Fruit fly (Drosophila melanogaster) whole organism, embryonic: Measurements from ENCODE around the gene CG5810.
A peak's percentile ranks its signal among the peaks of the same experiment; 100 is the strongest.

Experiments used
- CG10431 ChIP-seq: fragments of 200-800 bp; sonication (Bioruptor generic); optimal IDR thresholded peaks from 3 replicates; lab custom pipeline; 2018; ENCODE audit warnings: missing biosample characterization, mild to moderate bottlenecking, missing genetic modification characterization
- CG11723 ChIP-seq: fragments of 200-800 bp; sonication (Bioruptor generic); optimal IDR thresholded peaks from 2 replicates; lab custom pipeline; 2017; ENCODE audit warnings: missing biosample characterization, mild to moderate bottlenecking, missing genetic modification characterization
- CG12104 ChIP-seq: fragments of 200-800 bp; sonication (Bioruptor generic); optimal IDR thresholded peaks from 3 replicates; lab custom pipeline; 2016; ENCODE audit warnings: missing biosample characterization, missing genetic modification characterization
- CG12155 ChIP-seq: fragments of 200-800 bp; sonication (Bioruptor generic); optimal IDR thresholded peaks from 3 replicates; lab custom pipeline; 2016; ENCODE audit warnings: missing biosample characterization, missing genetic modification characterization
- CG14710 ChIP-seq: fragments of 200-800 bp; sonication (Bioruptor generic); optimal IDR thresholded peaks from 3 replicates; lab custom pipeline; 2019; ENCODE audit warnings: missing biosample characterization, mild to moderate bottlenecking, missing genetic modification characterization, moderate library complexity
- CG15601 ChIP-seq: fragments of 200-800 bp; sonication (Bioruptor generic); optimal IDR thresholded peaks from 3 replicates; lab custom pipeline; 2019; ENCODE audit warnings: missing biosample characterization, mild to moderate bottlenecking, missing genetic modification characterization, moderate library complexity
- CG2116 ChIP-seq: fragments of 200-800 bp; sonication (Bioruptor generic); optimal IDR thresholded peaks from 3 replicates; lab custom pipeline; 2018; ENCODE audit warnings: missing biosample characterization, mild to moderate bottlenecking, missing genetic modification characterization
- CG2712 ChIP-seq: fragments of 200-800 bp; optimal IDR thresholded peaks from 3 replicates; lab custom pipeline; 2019; ENCODE audit warnings: missing biosample characterization, mild to moderate bottlenecking, missing genetic modification characterization, moderate library complexity
- CG32767 ChIP-seq: fragments of 200-800 bp; sonication (Bioruptor generic); IDR thresholded peaks from 2 replicates; pipeline ENCODE4 v1.3.6; 2022; ENCODE audit warnings: missing biosample characterization, missing genetic modification characterization
- CG4617 ChIP-seq: fragments of 200-800 bp; sonication (Bioruptor generic); optimal IDR thresholded peaks from 3 replicates; lab custom pipeline; 2016; ENCODE audit warnings: missing biosample characterization, missing genetic modification characterization, borderline replicate concordance
- CG4854 ChIP-seq: fragments of 200-800 bp; sonication (Bioruptor generic); optimal IDR thresholded peaks from 2 replicates; lab custom pipeline; 2016; ENCODE audit warnings: missing biosample characterization, missing genetic modification characterization, inconsistent platforms
- CG6175 ChIP-seq: fragments of 200-800 bp; sonication (Bioruptor generic); IDR thresholded peaks from 3 replicates; pipeline ENCODE4 v1.3.6; 2022; ENCODE audit warnings: missing biosample characterization, missing genetic modification characterization
- CG6254 ChIP-seq: fragments of 200-800 bp; sonication (Bioruptor generic); optimal IDR thresholded peaks from 3 replicates; lab custom pipeline; 2017; ENCODE audit warnings: mild to moderate bottlenecking, missing biosample characterization, missing genetic modification reagents, missing genetic modification characterization
- CG6765 ChIP-seq: fragments of 200-800 bp; sonication (Bioruptor generic); optimal IDR thresholded peaks from 3 replicates; lab custom pipeline; 2017; ENCODE audit warnings: missing biosample characterization, mild to moderate bottlenecking, missing genetic modification characterization
- CG7372 ChIP-seq: fragments of 200-800 bp; sonication (Bioruptor generic); IDR thresholded peaks from 2 replicates; pipeline ENCODE4 v1.3.6; 2022; ENCODE audit warnings: missing biosample characterization, missing genetic modification characterization
- CG8290 ChIP-seq, 3 experiments: fragments of 200-800 bp; sonication (Bioruptor generic); optimal IDR thresholded peaks; 2 replicates each; lab custom pipeline; 2016 to 2019; ENCODE audit warnings: missing biosample characterization in 3 of 3, missing genetic modification characterization in 3 of 3, mild to moderate bottlenecking in 2 of 3, moderate library complexity in 1 of 3
- CG8944 ChIP-seq: fragments of 200-800 bp; sonication (Bioruptor generic); optimal IDR thresholded peaks from 3 replicates; lab custom pipeline; 2016; ENCODE audit warnings: missing biosample characterization, missing genetic modification characterization
- Dll ChIP-seq: fragments of 200-800 bp; sonication (Bioruptor generic); IDR thresholded peaks from 4 replicates; pipeline ENCODE4 v1.3.6; 2022; ENCODE audit warnings: missing biosample characterization, missing genetic modification characterization; ENCODE audit not compliant: partially characterized antibody
- Drgx ChIP-seq: fragments of 200-800 bp; sonication (Bioruptor generic); IDR thresholded peaks from 2 replicates; pipeline ENCODE4 v1.3.6; 2022; ENCODE audit warnings: missing biosample characterization, missing genetic modification characterization
- E2f2 ChIP-seq: fragments of 200-800 bp; sonication (Bioruptor generic); IDR thresholded peaks from 2 replicates; pipeline ENCODE4 v1.3.6; 2022; ENCODE audit warnings: missing biosample characterization, missing genetic modification characterization
- Ets65A ChIP-seq: fragments of 200-800 bp; sonication (Bioruptor generic); peaks from one replicate; lab custom pipeline; 2016; ENCODE audit warnings: missing biosample characterization, missing genetic modification characterization
- Hmx ChIP-seq: fragments of 200-800 bp; sonication (Bioruptor generic); optimal IDR thresholded peaks from 2 replicates; lab custom pipeline; 2016; ENCODE audit warnings: missing biosample characterization, missing genetic modification characterization
- Hsf ChIP-seq: fragments of 200-800 bp; sonication (Bioruptor generic); optimal IDR thresholded peaks from 3 replicates; lab custom pipeline; 2016; ENCODE audit warnings: missing biosample characterization, missing genetic modification characterization
- Med ChIP-seq: fragments of 200-800 bp; sonication (Bioruptor generic); peaks from one replicate; lab custom pipeline; 2016; ENCODE audit warnings: missing biosample characterization, missing genetic modification characterization, mild to moderate bottlenecking, inconsistent platforms, moderate library complexity
- Meics ChIP-seq: fragments of 200-800 bp; sonication (Bioruptor generic); optimal IDR thresholded peaks from 2 replicates; lab custom pipeline; 2017; ENCODE audit warnings: missing biosample characterization, mild to moderate bottlenecking, missing genetic modification characterization
- Oli ChIP-seq: fragments of 200-800 bp; sonication (Bioruptor generic); optimal IDR thresholded peaks from 2 replicates; lab custom pipeline; 2018; ENCODE audit warnings: missing biosample characterization, mild to moderate bottlenecking, missing genetic modification characterization, moderate library complexity
- Opbp ChIP-seq: fragments of 200-800 bp; sonication (Bioruptor generic); IDR thresholded peaks from 3 replicates; pipeline ENCODE4 v1.3.6; 2022; ENCODE audit warnings: missing biosample characterization, missing genetic modification characterization; ENCODE audit not compliant: partially characterized antibody
- Scr ChIP-seq: fragments of 200-800 bp; sonication (Bioruptor generic); IDR thresholded peaks from 2 replicates; pipeline ENCODE4 v1.3.6; 2022; ENCODE audit warnings: missing biosample characterization, missing genetic modification characterization; ENCODE audit not compliant: partially characterized antibody
- Side ChIP-seq: fragments of 200-800 bp; sonication (Bioruptor generic); optimal IDR thresholded peaks from 2 replicates; lab custom pipeline; 2016; ENCODE audit warnings: missing biosample characterization, missing genetic modification characterization
- Sin3A ChIP-seq: fragments of >200 bp; optimal IDR thresholded peaks from 2 replicates; lab custom pipeline; 2018
- Sox102F ChIP-seq: fragments of 200-800 bp; sonication (Bioruptor generic); optimal IDR thresholded peaks from 2 replicates; lab custom pipeline; 2018; ENCODE audit warnings: missing biosample characterization, mild to moderate bottlenecking, missing genetic modification characterization, moderate library complexity
- Sry-δ ChIP-seq: fragments of 200-800 bp; sonication (Bioruptor generic); optimal IDR thresholded peaks from 2 replicates; lab custom pipeline; 2016; ENCODE audit warnings: missing biosample characterization, missing genetic modification characterization
- Trl ChIP-seq, 3 experiments: fragments of >200 bp in 2 of 3; fragments of 200-800 bp in 1 of 3; sonication (Bioruptor generic) in 1 of 3; optimal IDR thresholded peaks; 2 replicates in 1 of 3; 3 replicates in 2 of 3; lab custom pipeline; 2016 to 2017; ENCODE audit warnings: missing biosample characterization in 1 of 3, missing genetic modification characterization in 1 of 3
- ara ChIP-seq: fragments of 200-800 bp; sonication (Bioruptor generic); IDR thresholded peaks from 2 replicates; pipeline ENCODE4 v1.3.6; 2022; ENCODE audit warnings: missing biosample characterization, missing genetic modification characterization
- bsh ChIP-seq, 2 experiments: fragments of 200-800 bp; sonication (Bioruptor generic); optimal IDR thresholded peaks; 2 replicates each; lab custom pipeline; 2017 to 2018; ENCODE audit warnings: mild to moderate bottlenecking in 2 of 2, missing biosample characterization in 2 of 2, missing genetic modification characterization in 2 of 2, moderate library complexity in 1 of 2
- ci ChIP-seq: fragments of 200-800 bp; sonication (Bioruptor generic); IDR thresholded peaks from 3 replicates; pipeline ENCODE4 v1.3.6; 2022; ENCODE audit warnings: missing biosample characterization, missing genetic modification characterization
- crp ChIP-seq, 2 experiments: fragments of 200-800 bp; sonication (Bioruptor generic); optimal IDR thresholded peaks; 2 replicates in 1 of 2; 3 replicates in 1 of 2; lab custom pipeline; 2017; ENCODE audit warnings: missing biosample characterization in 2 of 2, missing genetic modification characterization in 2 of 2, mild to moderate bottlenecking in 1 of 2, moderate library complexity in 1 of 2
- fd64A ChIP-seq: fragments of 200-800 bp; sonication (Bioruptor generic); optimal IDR thresholded peaks from 3 replicates; lab custom pipeline; 2018; ENCODE audit warnings: missing biosample characterization, mild to moderate bottlenecking, missing genetic modification characterization
- gsb ChIP-seq: fragments of 200-800 bp; sonication (Bioruptor generic); IDR thresholded peaks from 2 replicates; pipeline ENCODE4 v1.3.6; 2022; ENCODE audit warnings: missing biosample characterization, missing genetic modification characterization
- knrl ChIP-seq: fragments of 200-800 bp; sonication (Bioruptor generic); IDR thresholded peaks from 3 replicates; pipeline ENCODE4 v1.3.6; 2022; ENCODE audit warnings: missing biosample characterization, missing genetic modification characterization; ENCODE audit not compliant: partially characterized antibody
- maf-S ChIP-seq: fragments of 200-800 bp; sonication (Bioruptor generic); optimal IDR thresholded peaks from 2 replicates; lab custom pipeline; 2016; ENCODE audit warnings: missing biosample characterization, missing genetic modification characterization
- ranshi ChIP-seq: fragments of 200-800 bp; sonication (Bioruptor generic); IDR thresholded peaks from 2 replicates; pipeline ENCODE4 v1.3.6; 2022; ENCODE audit warnings: missing biosample characterization, missing genetic modification characterization
- sens ChIP-seq: fragments of 200-800 bp; sonication (Bioruptor generic); peaks from one replicate; lab custom pipeline; 2016; ENCODE audit warnings: missing biosample characterization, missing genetic modification characterization
- so ChIP-seq: fragments of 200-800 bp; sonication (Bioruptor generic); IDR thresholded peaks from 3 replicates; pipeline ENCODE4 v1.3.6; 2022; ENCODE audit warnings: missing biosample characterization, missing genetic modification characterization
- sob ChIP-seq: fragments of 200-800 bp; sonication (Bioruptor generic); IDR thresholded peaks from 2 replicates; pipeline ENCODE4 v1.3.6; 2022; ENCODE audit warnings: missing biosample characterization, missing genetic modification characterization
- unc-4 ChIP-seq: fragments of 200-800 bp; sonication (Bioruptor generic); IDR thresholded peaks from 2 replicates; pipeline ENCODE4 v1.3.6; 2022; ENCODE audit warnings: missing biosample characterization, missing genetic modification characterization; ENCODE audit not compliant: partially characterized antibody
- usp ChIP-seq: fragments of >200 bp; optimal IDR thresholded peaks from 2 replicates; lab custom pipeline; 2017; ENCODE audit warnings: missing biosample characterization, missing genetic modification characterization

The CG5810 gene

DNA sequence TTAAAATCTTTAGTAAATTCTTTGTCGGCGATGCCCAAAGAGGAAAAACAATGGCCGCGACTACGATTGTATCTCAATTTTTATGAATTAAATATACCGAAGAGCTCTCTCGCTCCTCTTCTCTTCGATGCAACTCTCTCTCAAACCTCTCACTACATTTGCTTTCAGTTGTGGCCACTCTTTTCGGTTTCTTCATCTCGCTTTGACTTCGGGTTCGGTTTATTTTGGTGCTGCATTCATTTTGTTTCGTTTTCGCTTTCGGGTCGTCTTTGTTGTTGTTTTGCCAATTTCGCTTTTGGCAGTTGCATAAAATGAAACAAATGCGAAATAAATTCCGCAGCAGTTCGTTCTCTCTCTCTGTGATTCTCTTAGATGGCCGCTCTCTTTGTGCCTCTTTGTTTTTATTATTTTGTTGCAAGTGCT lies 10.7 kb upstream of the CG5810 start (continued):
- TF ChIP-seq bsh (GFP tag; optimal IDR thresholded peaks at IDR 0.05; lab: Kevin White, UChicago) (peak in 1 of 2 experiments; percentile 96), CG12155 (GFP tag; lab: Kevin White, UChicago) (no peak), Dll (GFP tag; lab: Robert Waterston, UW) (peak; percentile 38; the same call in 1 of the 4 replicates), knrl (GFP tag; lab: Robert Waterston, UW) (no peak), usp (no peak), ranshi (GFP tag; lab: Robert Waterston, UW) (no peak), CG32767 (GFP tag; lab: Robert Waterston, UW) (no peak), Drgx (GFP tag; lab: Robert Waterston, UW) (peak; percentile 89), Sox102F (GFP tag; lab: Kevin White, UChicago) (no peak), Hmx (GFP tag; lab: Kevin White, UChicago) (no peak)

DNA sequence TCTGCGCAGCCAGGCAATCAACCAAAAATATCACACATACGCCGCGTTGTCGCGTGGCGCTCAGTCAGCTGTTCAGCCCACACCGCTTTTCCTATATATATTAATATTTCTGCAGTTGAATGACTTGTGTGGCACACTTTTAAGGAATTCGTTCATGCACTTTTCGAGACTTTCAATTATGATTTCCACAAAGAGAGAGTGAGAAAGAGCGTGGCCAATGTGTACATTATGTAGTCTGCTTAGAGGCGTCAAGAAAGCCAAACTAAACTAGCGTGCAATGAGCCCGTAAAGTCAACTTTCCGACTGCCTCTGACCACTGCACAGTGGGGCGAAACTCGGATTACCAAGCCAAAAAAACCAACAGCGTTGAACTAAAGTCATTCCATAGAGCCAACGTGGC lies 9.4 kb upstream of the CG5810 start:
- TF ChIP-seq CG4854 (GFP tag; lab: Kevin White, UChicago) (no peak), sens (GFP tag; lab: Kevin White, UChicago) (peak; percentile 47), Med (GFP tag; lab: Kevin White, UChicago) (peak; percentile 16), CG6765 (no peak), ci (GFP tag; lab: Robert Waterston, UW) (0 out of 3 replicates have a peak, but pooled peaks have one; percentile 24), CG7372 (GFP tag; lab: Robert Waterston, UW) (peak; percentile 75), Scr (GFP tag; lab: Robert Waterston, UW) (no peak), maf-S (no peak), crp (GFP tag; optimal IDR thresholded peaks at IDR 0.05; lab: Kevin White, UChicago) (peak in 1 of 2 experiments; percentile 5), CG6175 (GFP tag; lab: Robert Waterston, UW) (0 out of 3 replicates have a peak, but pooled peaks have one; percentile 7), ara (GFP tag; lab: Robert Waterston, UW) (no peak), CG10431 (peak; percentile 99), CG15601 (tag; lab: Kevin White, UChicago) (peak; percentile 57), Ets65A (peak; percentile 3), sob (no peak), CG11723 (no peak), CG8944 (GFP tag; lab: Kevin White, UChicago) (no peak)

DNA sequence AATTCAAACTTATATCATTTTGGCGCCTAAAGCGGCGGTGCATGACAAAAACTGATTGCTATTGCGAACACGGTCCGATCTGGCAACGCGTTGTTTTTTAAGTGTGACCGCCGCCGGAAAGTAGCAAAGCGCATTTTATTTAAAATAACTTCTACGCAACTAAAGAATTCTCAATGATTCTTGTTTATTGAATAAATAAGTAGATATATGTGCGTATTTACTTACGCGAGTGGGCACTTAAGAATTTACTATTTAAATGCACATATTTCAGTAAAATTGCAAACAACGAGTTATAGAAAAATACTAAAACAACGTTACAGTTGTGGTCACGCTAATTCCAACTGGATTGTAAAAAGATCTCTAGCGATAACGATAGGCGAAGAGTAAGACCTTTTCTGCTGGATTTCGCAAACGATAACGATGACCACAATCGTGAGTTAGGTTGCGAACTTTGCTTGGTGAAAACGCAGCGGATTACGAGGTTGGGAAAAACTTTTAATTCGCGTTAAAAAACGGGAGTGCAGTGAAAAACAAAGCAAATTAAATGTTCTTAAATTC lies 7.6 kb upstream of the CG5810 start:
- TF ChIP-seq fd64A (GFP tag; lab: Kevin White, UChicago), result no peak
- TF ChIP-seq Meics (GFP tag; lab: Kevin White, UChicago), result no peak
- peak; percentile 78 for TF ChIP-seq Sry-δ
- TF ChIP-seq so (GFP tag; lab: Robert Waterston, UW), result no peak
- TF ChIP-seq gsb (GFP tag; lab: Robert Waterston, UW), result no peak
- peak; percentile 98 for TF ChIP-seq E2f2 (GFP tag; lab: Robert Waterston, UW)
- TF ChIP-seq Opbp (GFP tag; lab: Robert Waterston, UW), result peak; percentile 53; the same call in 2 of the 3 replicates
- peak; percentile 68 for TF ChIP-seq CG14710 (tag; lab: Kevin White, UChicago)
- no peak for TF ChIP-seq Trl (optimal IDR thresholded peaks at IDR 0.05; lab: Kevin White, UChicago)
- TF ChIP-seq Trl (GFP tag; optimal IDR thresholded peaks at IDR 0.05; lab: Kevin White, UChicago), result peak; percentile 6
- TF ChIP-seq CG6254 (GFP tag; lab: Kevin White, UChicago), result no peak
- TF ChIP-seq CG2116, result peak; percentile 63
- peak; percentile 1 for TF ChIP-seq Side
- peak; percentile 6 for TF ChIP-seq Hsf (GFP tag; lab: Kevin White, UChicago)
- peak; percentile 34 for TF ChIP-seq CG12104 (GFP tag; lab: Kevin White, UChicago)
- TF ChIP-seq unc-4 (GFP tag; lab: Robert Waterston, UW), result peak; percentile 60
- TF ChIP-seq Sin3A (lab: Kevin White, UChicago), result peak; percentile 95
- peak; percentile 71 for TF ChIP-seq Dll (GFP tag; lab: Robert Waterston, UW)
- TF ChIP-seq CG8290 (GFP tag; optimal IDR thresholded peaks at IDR 0.05; lab: Kevin White, UChicago), result no peak
- peak in 1 of 2 experiments; percentile 29 for TF ChIP-seq CG8290 (tag; optimal IDR thresholded peaks at IDR 0.05; lab: Kevin White, UChicago)
- peak; percentile 48 for TF ChIP-seq CG4617 (GFP tag; lab: Kevin White, UChicago)
- TF ChIP-seq CG2712 (tag; lab: Kevin White, UChicago), result peak; percentile 18
- TF ChIP-seq Oli (tag; lab: Kevin White, UChicago), result no peak
